Fruit fly (Drosophila melanogaster) ovary, adult (tissue): ENCODE results near the gene MP1.

Experiments used
- CG17801 ChIP-seq: fragments of 200-800 bp; optimal IDR thresholded peaks from 2 replicates; lab custom pipeline; 2019; ENCODE audit warnings: missing biosample characterization, mild to moderate bottlenecking, missing genetic modification characterization, moderate library complexity; ENCODE audit not compliant: partially characterized antibody

Gene MP1

dm6 chr3R:4307664-4308416 is at the start of gene MP1:
Gene MP1 (plus strand): TSS chr3R:4307908.
- TF ChIP-seq CG17801 (GFP tag; lab: Kevin White, UChicago): peak; percentile 23

- no peak for TF ChIP-seq CG17801 (GFP tag; lab: Kevin White, UChicago)
Observed at dm6 chr3R:4266470-4266869, 41.2 kb upstream of the MP1 start, which contains the start of gene CG1092. Gene CG1092 (plus strand): TSS chr3R:4266770.

DNA sequence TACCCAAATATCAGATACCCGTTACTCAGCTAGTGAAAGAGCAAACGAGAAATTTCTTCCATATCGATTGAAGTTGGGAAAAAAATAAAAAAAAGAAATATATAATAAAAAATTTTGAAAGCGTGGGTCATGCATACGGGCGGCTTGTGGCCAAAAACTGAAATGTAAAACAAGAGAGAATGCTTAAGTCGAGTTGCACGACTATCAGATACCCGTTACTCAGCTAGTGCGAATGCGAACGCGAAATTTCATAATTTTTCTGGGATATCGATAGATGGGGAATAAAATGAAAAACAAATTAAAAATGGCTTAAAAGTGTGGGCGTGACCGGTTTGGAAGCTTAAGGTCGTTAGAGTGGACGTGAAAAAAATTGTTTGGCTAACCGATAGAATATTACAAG is 39.4 kb upstream of the MP1 start:
- TF ChIP-seq CG17801 (GFP tag; lab: Kevin White, UChicago): no peak

- no peak for TF ChIP-seq CG17801 (GFP tag; lab: Kevin White, UChicago)
Observed at dm6 chr3R:4277828-4278227, 29.9 kb upstream of the MP1 start, which contains the start of gene flip. Gene flip (minus strand): TSS chr3R:4277928.

dm6 chr3R:4280062-4280461 is 27.6 kb upstream of the MP1 start, which contains the start of gene cpx:
Gene cpx (plus strand): TSS chr3R:4280221.
- no peak for TF ChIP-seq CG17801 (GFP tag; lab: Kevin White, UChicago)

dm6 chr3R:4281119-4281861 is 26.4 kb upstream of the MP1 start:
- TF ChIP-seq CG17801 (GFP tag; lab: Kevin White, UChicago): no peak

DNA sequence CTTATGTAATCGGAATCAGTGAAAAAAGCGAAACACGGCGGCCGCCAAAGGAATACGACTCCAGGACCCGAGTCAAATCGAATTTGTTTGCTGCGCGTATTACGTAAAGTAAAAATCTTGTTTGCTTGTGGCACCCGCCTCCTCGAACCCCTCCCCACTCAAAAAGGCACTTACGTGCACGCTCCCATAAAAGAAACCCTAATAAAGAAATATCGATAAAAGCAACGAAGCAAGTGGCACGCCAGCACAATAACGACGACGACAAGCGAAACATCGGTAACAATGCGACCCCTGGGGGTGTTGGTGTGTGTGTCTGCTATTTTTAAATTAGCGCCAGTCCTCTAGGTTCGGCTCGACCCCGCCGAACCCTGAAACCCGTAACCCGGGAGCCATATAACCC is 25.5 kb upstream of the MP1 start:
- TF ChIP-seq CG17801 (GFP tag; lab: Kevin White, UChicago): no peak

dm6 chr3R:4284376-4284953 is 23.2 kb upstream of the MP1 start:
- no peak for TF ChIP-seq CG17801 (GFP tag; lab: Kevin White, UChicago)

DNA sequence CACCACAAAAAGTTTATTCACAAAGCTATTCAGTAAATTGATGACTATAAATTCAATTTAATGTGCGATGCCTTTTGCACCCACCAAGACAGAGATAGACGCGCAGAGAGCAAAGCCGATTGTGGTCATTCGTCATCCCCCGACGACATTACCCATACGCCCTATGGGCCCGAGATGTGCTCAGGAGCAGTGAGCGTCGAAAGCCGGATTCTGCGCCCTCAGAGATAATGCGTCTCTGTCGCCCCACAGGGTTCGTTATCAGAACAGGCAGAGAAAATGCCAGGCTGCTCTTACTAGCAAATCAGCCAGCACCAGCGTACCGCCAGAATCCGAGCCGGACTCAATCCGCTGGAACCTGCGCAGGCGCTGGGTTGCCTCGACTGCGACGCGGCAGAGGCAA is 16.4 kb upstream of the MP1 start:
- TF ChIP-seq CG17801 (GFP tag; lab: Kevin White, UChicago): no peak

DNA sequence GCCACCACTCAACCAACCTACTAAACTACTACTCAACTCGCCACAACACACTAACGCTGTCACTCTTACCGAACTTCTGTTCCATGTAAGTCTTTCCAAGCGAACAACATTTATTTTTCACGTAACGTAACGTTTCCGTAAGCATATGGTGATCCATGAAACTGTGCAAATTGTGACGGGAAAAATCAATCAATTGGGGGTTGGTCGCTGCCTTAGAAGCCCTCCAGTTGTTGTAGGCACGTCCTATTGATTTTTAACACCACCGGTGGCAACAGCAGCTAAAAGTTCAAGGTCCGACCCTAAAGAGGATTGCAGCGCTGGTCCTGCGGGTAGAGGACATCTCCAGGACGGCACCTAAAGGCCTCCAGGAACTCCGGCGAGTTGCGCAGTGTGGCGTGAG is 15.5 kb upstream of the MP1 start:
- TF ChIP-seq CG17801 (GFP tag; lab: Kevin White, UChicago): no peak

DNA sequence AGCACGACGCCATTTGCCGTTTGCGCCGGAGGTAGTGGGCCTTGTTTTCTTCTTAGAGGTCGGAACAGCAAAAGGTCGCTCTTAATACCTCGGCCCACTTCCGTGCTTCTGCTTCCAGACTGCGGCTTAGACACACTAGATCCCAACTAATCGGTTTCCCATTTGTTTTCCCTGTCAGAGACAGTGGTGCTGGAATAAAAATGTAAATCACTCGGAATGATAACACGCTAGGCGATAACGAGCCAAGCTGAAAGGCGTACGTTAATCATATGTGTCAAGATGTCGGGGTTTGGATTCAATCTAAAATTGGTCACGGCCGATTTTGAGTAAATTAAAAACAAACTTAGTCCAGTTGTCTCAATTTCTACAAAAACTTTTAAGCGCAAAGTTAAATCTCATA is 13.0 kb upstream of the MP1 start, which contains the start of gene Nepl11:
Gene Nepl11 (minus strand): TSS at position 152 of the 400 bp plus-strand sequence.
- TF ChIP-seq CG17801 (GFP tag; lab: Kevin White, UChicago): no peak

- no peak for TF ChIP-seq CG17801 (GFP tag; lab: Kevin White, UChicago)
Observed at dm6 chr3R:4301485-4301884, 6.2 kb upstream of the MP1 start.

dm6 chr3R:4308708-4309107 is 1.0 kb downstream of the MP1 start:
- TF ChIP-seq CG17801 (GFP tag; lab: Kevin White, UChicago): no peak

DNA sequence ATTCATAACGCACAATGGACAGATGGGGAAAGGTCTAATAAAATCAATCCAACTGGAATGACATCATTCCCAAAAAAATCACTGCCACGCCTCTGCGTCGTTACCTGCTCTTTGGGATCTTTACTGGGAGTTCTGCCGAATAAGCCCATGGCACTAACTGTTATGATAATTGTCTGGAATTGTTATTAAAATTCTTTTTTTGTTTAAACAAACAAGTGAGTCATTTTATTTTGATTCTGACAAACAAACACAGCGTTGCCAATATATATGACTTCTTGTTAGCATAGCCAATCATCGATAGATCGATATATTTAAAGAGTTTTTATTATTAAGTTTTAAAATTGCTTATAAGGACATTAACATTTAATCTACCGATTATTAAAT is 3.0 kb downstream of the MP1 start, which contains the start of gene Vps24:
Gene Vps24 (minus strand): TSS at position 265 of the 384 bp plus-strand sequence.
- no peak for TF ChIP-seq CG17801 (GFP tag; lab: Kevin White, UChicago)

dm6 chr3R:4311067-4311723 is 3.5 kb downstream of the MP1 start, which contains the start of gene Suv3:
Gene Suv3 (plus strand): TSS chr3R:4311555.
- peak; percentile 33 for TF ChIP-seq CG17801 (GFP tag; lab: Kevin White, UChicago)
